Fruit fly (Drosophila melanogaster) whole organism, embryonic: ENCODE measurements around the gene CG5157.

Source experiments
- CG10147 ChIP-seq: fragments of 200-800 bp; sonication (Bioruptor generic); optimal IDR thresholded peaks from 2 replicates; lab custom pipeline; 2019; ENCODE audit warnings: missing biosample characterization, mild to moderate bottlenecking, missing genetic modification characterization, moderate library complexity
- CG10959 ChIP-seq: fragments of 200-800 bp; sonication (Bioruptor generic); IDR thresholded peaks from 2 replicates; pipeline ENCODE4 v1.3.6; 2022; ENCODE audit warnings: missing biosample characterization, missing genetic modification characterization
- CG11247 ChIP-seq: fragments of 200-800 bp; sonication (Bioruptor generic); IDR thresholded peaks from 2 replicates; pipeline ENCODE4 v1.3.6; 2022; ENCODE audit warnings: missing biosample characterization, missing genetic modification characterization
- CG11560 ChIP-seq: fragments of 200-800 bp; sonication (Bioruptor generic); IDR thresholded peaks from 3 replicates; pipeline ENCODE4 v1.3.6; 2022; ENCODE audit warnings: missing biosample characterization, missing genetic modification characterization
- CG11696 ChIP-seq: fragments of 200-800 bp; sonication (Bioruptor generic); IDR thresholded peaks from 2 replicates; pipeline ENCODE4 v1.3.6; 2022; ENCODE audit warnings: missing biosample characterization, missing genetic modification characterization
- CG12219 ChIP-seq: fragments of 200-800 bp; sonication (Bioruptor generic); optimal IDR thresholded peaks from 3 replicates; lab custom pipeline; 2018; ENCODE audit warnings: missing biosample characterization, mild to moderate bottlenecking, missing genetic modification characterization
- CG14667 ChIP-seq: fragments of 200-800 bp; sonication (Bioruptor generic); IDR thresholded peaks from 2 replicates; pipeline ENCODE4 v1.3.6; 2022; ENCODE audit warnings: missing biosample characterization, missing genetic modification characterization
- CG1603 ChIP-seq: fragments of 200-800 bp; sonication (Bioruptor generic); optimal IDR thresholded peaks from 2 replicates; lab custom pipeline; 2019; ENCODE audit warnings: missing biosample characterization, mild to moderate bottlenecking, missing genetic modification characterization, moderate library complexity
- CG2129 ChIP-seq: fragments of 200-800 bp; sonication (Bioruptor generic); IDR thresholded peaks from 2 replicates; pipeline ENCODE4 v1.3.6; 2022; ENCODE audit warnings: missing biosample characterization, missing genetic modification characterization; ENCODE audit not compliant: partially characterized antibody
- CG2199 ChIP-seq: fragments of 200-800 bp; sonication (Bioruptor generic); IDR thresholded peaks from 3 replicates; pipeline ENCODE4 v1.3.6; 2022; ENCODE audit warnings: missing biosample characterization, missing genetic modification characterization
- CG2712 ChIP-seq: fragments of 200-800 bp; optimal IDR thresholded peaks from 3 replicates; lab custom pipeline; 2019; ENCODE audit warnings: missing biosample characterization, mild to moderate bottlenecking, missing genetic modification characterization, moderate library complexity
- CG3065 ChIP-seq: fragments of 200-800 bp; sonication (Bioruptor generic); optimal IDR thresholded peaks from 2 replicates; lab custom pipeline; 2016; ENCODE audit warnings: missing biosample characterization, missing genetic modification characterization
- CG31224 ChIP-seq: fragments of 200-800 bp; sonication (Bioruptor generic); IDR thresholded peaks from 2 replicates; pipeline ENCODE4 v1.3.6; 2022; ENCODE audit warnings: missing biosample characterization, missing genetic modification characterization
- CG4404 ChIP-seq: fragments of 200-800 bp; sonication (Bioruptor generic); IDR thresholded peaks from 2 replicates; pipeline ENCODE4 v1.3.6; 2022; ENCODE audit warnings: missing biosample characterization, missing genetic modification characterization
- CG4854 ChIP-seq: fragments of 200-800 bp; sonication (Bioruptor generic); optimal IDR thresholded peaks from 2 replicates; lab custom pipeline; 2016; ENCODE audit warnings: missing biosample characterization, missing genetic modification characterization, inconsistent platforms
- CG6765 ChIP-seq: fragments of 200-800 bp; sonication (Bioruptor generic); optimal IDR thresholded peaks from 3 replicates; lab custom pipeline; 2017; ENCODE audit warnings: missing biosample characterization, mild to moderate bottlenecking, missing genetic modification characterization
- CG6791 ChIP-seq: fragments of 200-800 bp; sonication (Bioruptor generic); IDR thresholded peaks from 3 replicates; pipeline ENCODE4 v1.3.6; 2022; ENCODE audit warnings: missing biosample characterization, missing genetic modification characterization; ENCODE audit not compliant: partially characterized antibody
- CG9609 ChIP-seq: fragments of 200-800 bp; sonication (Bioruptor generic); optimal IDR thresholded peaks from 3 replicates; lab custom pipeline; 2016; ENCODE audit warnings: missing biosample characterization, missing genetic modification characterization
- Chrac-16 ChIP-seq: fragments of 200-800 bp; sonication (Bioruptor generic); optimal IDR thresholded peaks from 3 replicates; lab custom pipeline; 2016; ENCODE audit warnings: missing biosample characterization, missing genetic modification characterization
- D19B ChIP-seq: fragments of 200-800 bp; sonication (Bioruptor generic); optimal IDR thresholded peaks from 2 replicates; lab custom pipeline; 2017; ENCODE audit warnings: missing biosample characterization, mild to moderate bottlenecking, missing genetic modification characterization
- Dbx ChIP-seq: fragments of 200-800 bp; sonication (Bioruptor generic); IDR thresholded peaks from 3 replicates; pipeline ENCODE4 v1.3.6; 2022; ENCODE audit warnings: missing biosample characterization, missing genetic modification characterization
- Dip3 ChIP-seq: fragments of 200-800 bp; sonication (Bioruptor generic); optimal IDR thresholded peaks from 3 replicates; lab custom pipeline; 2016; ENCODE audit warnings: missing biosample characterization, missing genetic modification characterization
- Dll ChIP-seq: fragments of 200-800 bp; sonication (Bioruptor generic); IDR thresholded peaks from 4 replicates; pipeline ENCODE4 v1.3.6; 2022; ENCODE audit warnings: missing biosample characterization, missing genetic modification characterization; ENCODE audit not compliant: partially characterized antibody
- Drgx ChIP-seq: fragments of 200-800 bp; sonication (Bioruptor generic); IDR thresholded peaks from 2 replicates; pipeline ENCODE4 v1.3.6; 2022; ENCODE audit warnings: missing biosample characterization, missing genetic modification characterization
- H15 ChIP-seq: fragments of 200-800 bp; sonication (Bioruptor generic); IDR thresholded peaks from 3 replicates; pipeline ENCODE4 v1.3.6; 2022; ENCODE audit warnings: missing biosample characterization, missing genetic modification characterization
- Jarid2 ChIP-seq: fragments of 200-800 bp; sonication (Bioruptor generic); optimal IDR thresholded peaks from 3 replicates; lab custom pipeline; 2017; ENCODE audit warnings: mild to moderate bottlenecking, missing biosample characterization, missing genetic modification reagents, missing genetic modification characterization
- MBD-R2 ChIP-seq: fragments of 200-800 bp; sonication (Bioruptor generic); IDR thresholded peaks from 2 replicates; pipeline ENCODE4 v1.3.6; 2022; ENCODE audit warnings: missing biosample characterization, missing genetic modification characterization
- MESR4 ChIP-seq: fragments of 200-800 bp; sonication (Bioruptor generic); optimal IDR thresholded peaks from 2 replicates; lab custom pipeline; 2018; ENCODE audit warnings: missing biosample characterization, mild to moderate bottlenecking, missing genetic modification characterization, moderate library complexity
- Myb ChIP-seq: fragments of 200-800 bp; sonication (Bioruptor generic); optimal IDR thresholded peaks from 2 replicates; lab custom pipeline; 2016; ENCODE audit warnings: missing biosample characterization, missing genetic modification characterization
- Scr ChIP-seq: fragments of 200-800 bp; sonication (Bioruptor generic); IDR thresholded peaks from 2 replicates; pipeline ENCODE4 v1.3.6; 2022; ENCODE audit warnings: missing biosample characterization, missing genetic modification characterization; ENCODE audit not compliant: partially characterized antibody
- Sox100B ChIP-seq: fragments of 200-800 bp; sonication (Bioruptor generic); optimal IDR thresholded peaks from 3 replicates; lab custom pipeline; 2018; ENCODE audit warnings: missing biosample characterization, mild to moderate bottlenecking, missing genetic modification characterization
- cad ChIP-seq: fragments of >200 bp; optimal IDR thresholded peaks from 2 replicates; lab custom pipeline; 2017; ENCODE audit warnings: missing biosample characterization, missing genetic modification characterization
- crp ChIP-seq, 2 experiments: fragments of 200-800 bp; sonication (Bioruptor generic); optimal IDR thresholded peaks; 2 replicates in 1 of 2; 3 replicates in 1 of 2; lab custom pipeline; 2017; ENCODE audit warnings: missing biosample characterization in 2 of 2, missing genetic modification characterization in 2 of 2, mild to moderate bottlenecking in 1 of 2, moderate library complexity in 1 of 2
- cwo ChIP-seq: fragments of 200-800 bp; sonication (Bioruptor generic); optimal IDR thresholded peaks from 3 replicates; lab custom pipeline; 2017; ENCODE audit warnings: missing biosample characterization, missing genetic modification characterization, mild to moderate bottlenecking, moderate library complexity, missing genetic modification reagents
- dati ChIP-seq: fragments of 200-800 bp; sonication (Bioruptor generic); IDR thresholded peaks from 2 replicates; pipeline ENCODE4 v1.3.6; 2022; ENCODE audit warnings: missing biosample characterization, missing genetic modification characterization
- exex ChIP-seq: fragments of 200-800 bp; sonication (Bioruptor generic); optimal IDR thresholded peaks from 4 replicates; lab custom pipeline; 2018; ENCODE audit warnings: missing biosample characterization, mild to moderate bottlenecking, missing genetic modification characterization, moderate library complexity
- fd102C ChIP-seq: fragments of 200-800 bp; sonication (Bioruptor generic); optimal IDR thresholded peaks from 2 replicates; lab custom pipeline; 2018; ENCODE audit warnings: missing biosample characterization, mild to moderate bottlenecking, missing genetic modification characterization, moderate library complexity
- fd96Cb ChIP-seq: fragments of 200-800 bp; sonication (Bioruptor generic); optimal IDR thresholded peaks from 2 replicates; lab custom pipeline; 2018; ENCODE audit warnings: missing biosample characterization, mild to moderate bottlenecking, missing genetic modification characterization, moderate library complexity
- hth ChIP-seq: fragments of >200 bp; optimal IDR thresholded peaks from 2 replicates; lab custom pipeline; 2017; ENCODE audit warnings: inconsistent platforms
- lmd ChIP-seq: fragments of 200-800 bp; sonication (Bioruptor generic); IDR thresholded peaks from 2 replicates; pipeline ENCODE4 v1.3.6; 2022; ENCODE audit warnings: missing biosample characterization, missing genetic modification characterization
- nom ChIP-seq: fragments of 200-800 bp; sonication (Bioruptor generic); optimal IDR thresholded peaks from 2 replicates; lab custom pipeline; 2017; ENCODE audit warnings: missing biosample characterization, missing genetic modification characterization, mild to moderate bottlenecking, moderate library complexity, missing genetic modification reagents
- phol ChIP-seq: fragments of 200-800 bp; sonication (Bioruptor generic); optimal IDR thresholded peaks from 3 replicates; lab custom pipeline; 2018; ENCODE audit warnings: missing biosample characterization, mild to moderate bottlenecking, missing genetic modification characterization, moderate library complexity
- pita ChIP-seq: fragments of 200-800 bp; sonication (Bioruptor generic); optimal IDR thresholded peaks from 2 replicates; lab custom pipeline; 2017; ENCODE audit warnings: missing biosample characterization, mild to moderate bottlenecking, missing genetic modification characterization
- prd ChIP-seq, 3 experiments: fragments of >200 bp in 2 of 3; fragments of 200-800 bp in 1 of 3; sonication (Bioruptor generic) in 1 of 3; optimal IDR thresholded peaks in 2 of 3; IDR thresholded peaks in 1 of 3; 2 replicates in 2 of 3; 3 replicates in 1 of 3; pipeline versions ENCODE4 v1.3.6 to Lab custom; 2017 to 2022; ENCODE audit warnings: missing biosample characterization in 1 of 3, missing genetic modification characterization in 1 of 3
- pzg ChIP-seq: fragments of 200-800 bp; sonication (Bioruptor generic); optimal IDR thresholded peaks from 3 replicates; lab custom pipeline; 2018; ENCODE audit warnings: missing biosample characterization, mild to moderate bottlenecking, missing genetic modification characterization, moderate library complexity
- slou ChIP-seq: fragments of 200-800 bp; sonication (Bioruptor generic); optimal IDR thresholded peaks from 3 replicates; lab custom pipeline; 2016; ENCODE audit warnings: missing biosample characterization, missing genetic modification characterization
- stc ChIP-seq: fragments of 200-800 bp; sonication (Bioruptor generic); IDR thresholded peaks from 2 replicates; pipeline ENCODE4 v1.3.6; 2022; ENCODE audit warnings: missing biosample characterization, missing genetic modification characterization
- stwl ChIP-seq: fragments of 200-800 bp; sonication (Bioruptor generic); optimal IDR thresholded peaks from 3 replicates; lab custom pipeline; 2018; ENCODE audit warnings: missing biosample characterization, mild to moderate bottlenecking, missing genetic modification characterization, moderate library complexity
- tin ChIP-seq: fragments of 200-800 bp; sonication (Bioruptor generic); optimal IDR thresholded peaks from 3 replicates; lab custom pipeline; 2016; ENCODE audit warnings: missing biosample characterization, missing genetic modification characterization
- trh ChIP-seq: fragments of 200-800 bp; sonication (Bioruptor generic); optimal IDR thresholded peaks from 2 replicates; lab custom pipeline; 2016; ENCODE audit warnings: missing biosample characterization, missing genetic modification characterization
- zfh1 ChIP-seq: fragments of 200-800 bp; sonication (Bioruptor generic); IDR thresholded peaks from 3 replicates; pipeline ENCODE4 v1.3.6; 2022; ENCODE audit warnings: missing biosample characterization, missing genetic modification characterization

CG5157 gene

DNA sequence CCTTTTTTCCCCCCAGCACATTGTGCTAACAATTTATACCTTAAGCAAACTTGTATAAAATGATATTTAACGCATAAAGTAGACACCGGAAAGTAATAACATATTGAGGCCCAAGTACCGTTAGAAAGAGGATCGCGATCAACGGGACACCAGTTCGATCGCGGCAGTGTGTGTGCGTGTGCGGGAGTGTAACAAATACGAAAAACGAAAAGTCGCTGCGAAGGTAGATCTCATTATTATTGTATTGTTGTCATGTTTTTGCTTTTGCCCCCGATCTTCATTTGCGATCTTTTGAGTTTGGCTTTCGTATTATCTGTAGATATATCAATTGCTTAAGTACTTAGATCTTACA is 5.6 kb downstream of the CG5157 start (continued):
- TF ChIP-seq CG6765 (GFP tag; lab: Kevin White, UChicago) (no peak), hth (no peak), Dll (GFP tag; lab: Robert Waterston, UW) (0 out of 4 replicates have a peak, but pooled peaks have one; percentile 8), CG12219 (no peak), Dbx (GFP tag; lab: Robert Waterston, UW) (no peak), pzg (GFP tag; lab: Kevin White, UChicago) (no peak), exex (tag; lab: Kevin White, UChicago) (no peak), CG11696 (GFP tag; lab: Robert Waterston, UW) (no peak), Chrac-16 (GFP tag; lab: Kevin White, UChicago) (no peak), Jarid2 (GFP tag; lab: Kevin White, UChicago) (no peak), Drgx (0 out of 2 replicates have a peak, but pooled peaks have one; percentile 29), zfh1 (GFP tag; lab: Robert Waterston, UW) (0 out of 3 replicates have a peak, but pooled peaks have one; percentile 8), CG31224 (GFP tag; lab: Robert Waterston, UW) (no peak), CG2199 (GFP tag; lab: Robert Waterston, UW) (no peak), MESR4 (GFP tag; lab: Kevin White, UChicago) (peak; percentile 60), CG2712 (tag; lab: Kevin White, UChicago) (no peak), Dip3 (GFP tag; lab: Kevin White, UChicago) (no peak), CG4404 (GFP tag; lab: Robert Waterston, UW) (no peak), CG9609 (no peak), CG1603 (tag; lab: Kevin White, UChicago) (peak; percentile 44), Scr (no peak), stc (GFP tag; lab: Robert Waterston, UW) (0 out of 2 replicates have a peak, but pooled peaks have one; percentile 1), Sox100B (GFP tag; lab: Kevin White, UChicago) (no peak), stwl (no peak), pita (GFP tag; lab: Kevin White, UChicago) (no peak), CG10147 (no peak), phol (tag; lab: Kevin White, UChicago) (no peak), D19B (GFP tag; lab: Kevin White, UChicago) (no peak), tin (GFP tag; lab: Kevin White, UChicago) (no peak), dati (GFP tag; lab: Robert Waterston, UW) (0 out of 2 replicates have a peak, but pooled peaks have one; percentile 5), slou (no peak), nom (GFP tag; lab: Kevin White, UChicago) (peak; percentile 9), CG11247 (GFP tag; lab: Robert Waterston, UW) (no peak), Myb (GFP tag; lab: Kevin White, UChicago) (no peak), fd96Cb (tag; lab: Kevin White, UChicago) (no peak), CG6791 (GFP tag; lab: Robert Waterston, UW) (no peak), crp (GFP tag; optimal IDR thresholded peaks at IDR 0.05; lab: Kevin White, UChicago) (no peak), lmd (no peak), H15 (GFP tag; lab: Robert Waterston, UW) (0 out of 3 replicates have a peak, but pooled peaks have one; percentile 31), CG4854 (GFP tag; lab: Kevin White, UChicago) (no peak), CG14667 (no peak), trh (GFP tag; lab: Kevin White, UChicago) (no peak), cad (GFP tag; lab: Kevin White, UChicago) (no peak), CG3065 (GFP tag; lab: Kevin White, UChicago) (no peak), cwo (no peak), fd102C (GFP tag; lab: Kevin White, UChicago) (no peak), CG11560 (tag; lab: Robert Waterston, UW) (no peak), MBD-R2 (GFP tag; lab: Robert Waterston, UW) (peak; percentile 9), prd (optimal IDR thresholded peaks at IDR 0.05; lab: Kevin White, UChicago) (no peak), prd (GFP tag; IDR thresholded peaks at IDR 0.05; lab: Robert Waterston, UW) (no peak), CG2129 (GFP tag; lab: Robert Waterston, UW) (no peak), CG10959 (GFP tag; lab: Robert Waterston, UW) (no peak)
